Fruit fly (Drosophila melanogaster) whole organism, embryonic: ENCODE data around the gene Upf2.

Experiments used
- B-H1 ChIP-seq: fragments of 200-800 bp; sonication (Bioruptor generic); IDR thresholded peaks from 3 replicates; pipeline ENCODE4 v1.3.6; 2022; ENCODE audit warnings: missing biosample characterization, missing genetic modification characterization
- Blimp-1 ChIP-seq: fragments of 200-800 bp; sonication (Bioruptor generic); optimal IDR thresholded peaks from 3 replicates; lab custom pipeline; 2018; ENCODE audit warnings: missing biosample characterization, missing genetic modification characterization, mild to moderate bottlenecking, moderate library complexity, missing genetic modification reagents
- Bteb2 ChIP-seq: fragments of 200-800 bp; sonication (Bioruptor generic); optimal IDR thresholded peaks from 2 replicates; lab custom pipeline; 2016; ENCODE audit warnings: missing biosample characterization, missing genetic modification characterization
- CG10209 ChIP-seq: fragments of 200-800 bp; sonication (Bioruptor generic); optimal IDR thresholded peaks from 3 replicates; lab custom pipeline; 2017; ENCODE audit warnings: missing biosample characterization, mild to moderate bottlenecking, missing genetic modification characterization, missing genetic modification reagents
- CG10267 ChIP-seq: fragments of 200-800 bp; sonication (Bioruptor generic); optimal IDR thresholded peaks from 2 replicates; lab custom pipeline; 2018; ENCODE audit warnings: missing biosample characterization, mild to moderate bottlenecking, missing genetic modification characterization, moderate library complexity
- CG11398 ChIP-seq: fragments of 200-800 bp; sonication (Bioruptor generic); optimal IDR thresholded peaks from 2 replicates; lab custom pipeline; 2016; ENCODE audit warnings: missing biosample characterization, missing genetic modification characterization
- CG12104 ChIP-seq: fragments of 200-800 bp; sonication (Bioruptor generic); optimal IDR thresholded peaks from 3 replicates; lab custom pipeline; 2016; ENCODE audit warnings: missing biosample characterization, missing genetic modification characterization
- CG1233 ChIP-seq: fragments of 200-800 bp; sonication (Bioruptor generic); optimal IDR thresholded peaks from 4 replicates; lab custom pipeline; 2018; ENCODE audit warnings: missing biosample characterization, mild to moderate bottlenecking, missing genetic modification characterization
- CG13624 ChIP-seq: fragments of 200-800 bp; sonication (Bioruptor generic); optimal IDR thresholded peaks from 2 replicates; lab custom pipeline; 2016; ENCODE audit warnings: missing biosample characterization, missing genetic modification characterization
- CG14965 ChIP-seq: fragments of 200-800 bp; sonication (Bioruptor generic); optimal IDR thresholded peaks from 2 replicates; lab custom pipeline; 2016; ENCODE audit warnings: missing biosample characterization, missing genetic modification characterization, borderline replicate concordance
- CG16863 ChIP-seq: fragments of 200-800 bp; sonication (Bioruptor generic); optimal IDR thresholded peaks from 3 replicates; lab custom pipeline; 2016; ENCODE audit warnings: missing biosample characterization, missing genetic modification characterization
- CG17328 ChIP-seq: fragments of 200-800 bp; sonication (Bioruptor generic); IDR thresholded peaks from 2 replicates; pipeline ENCODE4 v1.3.6; 2022; ENCODE audit warnings: missing biosample characterization, missing genetic modification characterization
- CG18011 ChIP-seq: fragments of 200-800 bp; sonication (Bioruptor generic); optimal IDR thresholded peaks from 2 replicates; lab custom pipeline; 2017; ENCODE audit warnings: missing biosample characterization, missing genetic modification characterization, mild to moderate bottlenecking, moderate library complexity, missing genotype
- CG18619 ChIP-seq: fragments of 200-800 bp; sonication (Bioruptor generic); optimal IDR thresholded peaks from 3 replicates; lab custom pipeline; 2017; ENCODE audit warnings: missing biosample characterization, mild to moderate bottlenecking, missing genetic modification characterization
- CG18764 ChIP-seq: fragments of 200-800 bp; sonication (Bioruptor generic); optimal IDR thresholded peaks from 3 replicates; lab custom pipeline; 2016; ENCODE audit warnings: missing biosample characterization, missing genetic modification characterization
- CG2120 ChIP-seq: fragments of 200-800 bp; sonication (Bioruptor generic); optimal IDR thresholded peaks from 3 replicates; lab custom pipeline; 2016; ENCODE audit warnings: missing biosample characterization, missing genetic modification characterization
- CG3065 ChIP-seq: fragments of 200-800 bp; sonication (Bioruptor generic); optimal IDR thresholded peaks from 2 replicates; lab custom pipeline; 2016; ENCODE audit warnings: missing biosample characterization, missing genetic modification characterization
- CG4820 ChIP-seq: fragments of 200-800 bp; sonication (Bioruptor generic); optimal IDR thresholded peaks from 3 replicates; lab custom pipeline; 2016; ENCODE audit warnings: missing biosample characterization, missing genetic modification characterization
- CG7963 ChIP-seq: fragments of 200-800 bp; sonication (Bioruptor generic); IDR thresholded peaks from 3 replicates; pipeline ENCODE4 v1.3.6; 2022; ENCODE audit warnings: missing biosample characterization, missing genetic modification characterization; ENCODE audit not compliant: partially characterized antibody
- CG9437 ChIP-seq: fragments of 200-800 bp; sonication (Bioruptor generic); optimal IDR thresholded peaks from 2 replicates; lab custom pipeline; 2018; ENCODE audit warnings: missing biosample characterization, mild to moderate bottlenecking, missing genetic modification characterization
- CG9797 ChIP-seq: fragments of 200-800 bp; sonication (Bioruptor generic); optimal IDR thresholded peaks from 3 replicates; lab custom pipeline; 2018; ENCODE audit warnings: missing biosample characterization, mild to moderate bottlenecking, missing genetic modification characterization
- Doc2 ChIP-seq: fragments of 200-800 bp; sonication (Bioruptor generic); IDR thresholded peaks from 2 replicates; pipeline ENCODE4 v1.3.6; 2022; ENCODE audit warnings: missing biosample characterization, missing genetic modification characterization
- Elba2 ChIP-seq: fragments of 200-800 bp; sonication (Bioruptor generic); optimal IDR thresholded peaks from 3 replicates; lab custom pipeline; 2016; ENCODE audit warnings: missing biosample characterization, missing genetic modification characterization
- Hsf ChIP-seq: fragments of 200-800 bp; sonication (Bioruptor generic); optimal IDR thresholded peaks from 3 replicates; lab custom pipeline; 2016; ENCODE audit warnings: missing biosample characterization, missing genetic modification characterization
- Jarid2 ChIP-seq: fragments of 200-800 bp; sonication (Bioruptor generic); optimal IDR thresholded peaks from 3 replicates; lab custom pipeline; 2017; ENCODE audit warnings: mild to moderate bottlenecking, missing biosample characterization, missing genetic modification reagents, missing genetic modification characterization
- MBD-R2 ChIP-seq: fragments of 200-800 bp; sonication (Bioruptor generic); IDR thresholded peaks from 2 replicates; pipeline ENCODE4 v1.3.6; 2022; ENCODE audit warnings: missing biosample characterization, missing genetic modification characterization
- Opbp ChIP-seq: fragments of 200-800 bp; sonication (Bioruptor generic); IDR thresholded peaks from 3 replicates; pipeline ENCODE4 v1.3.6; 2022; ENCODE audit warnings: missing biosample characterization, missing genetic modification characterization; ENCODE audit not compliant: partially characterized antibody
- Sry-δ ChIP-seq: fragments of 200-800 bp; sonication (Bioruptor generic); optimal IDR thresholded peaks from 2 replicates; lab custom pipeline; 2016; ENCODE audit warnings: missing biosample characterization, missing genetic modification characterization
- crp ChIP-seq, 2 experiments: fragments of 200-800 bp; sonication (Bioruptor generic); optimal IDR thresholded peaks; 2 replicates in 1 of 2; 3 replicates in 1 of 2; lab custom pipeline; 2017; ENCODE audit warnings: missing biosample characterization in 2 of 2, missing genetic modification characterization in 2 of 2, mild to moderate bottlenecking in 1 of 2, moderate library complexity in 1 of 2
- cwo ChIP-seq: fragments of 200-800 bp; sonication (Bioruptor generic); optimal IDR thresholded peaks from 3 replicates; lab custom pipeline; 2017; ENCODE audit warnings: missing biosample characterization, missing genetic modification characterization, mild to moderate bottlenecking, moderate library complexity, missing genetic modification reagents
- dimm ChIP-seq: fragments of 200-800 bp; sonication (Bioruptor generic); IDR thresholded peaks from 2 replicates; pipeline ENCODE4 v1.3.6; 2022; ENCODE audit warnings: missing biosample characterization, missing genetic modification characterization
- emc ChIP-seq: fragments of 200-800 bp; sonication (Bioruptor generic); optimal IDR thresholded peaks from 2 replicates; lab custom pipeline; 2016; ENCODE audit warnings: missing biosample characterization, missing genetic modification characterization
- en ChIP-seq: fragments of 200-800 bp; sonication (Bioruptor generic); optimal IDR thresholded peaks from 2 replicates; lab custom pipeline; 2016; ENCODE audit warnings: missing biosample characterization, missing genetic modification characterization
- ewg ChIP-seq: fragments of 200-800 bp; sonication (Bioruptor generic); optimal IDR thresholded peaks from 3 replicates; lab custom pipeline; 2017; ENCODE audit warnings: mild to moderate bottlenecking, missing biosample characterization, missing genetic modification reagents, missing genetic modification characterization
- fd102C ChIP-seq: fragments of 200-800 bp; sonication (Bioruptor generic); optimal IDR thresholded peaks from 2 replicates; lab custom pipeline; 2018; ENCODE audit warnings: missing biosample characterization, mild to moderate bottlenecking, missing genetic modification characterization, moderate library complexity
- fu2 ChIP-seq: fragments of 200-800 bp; sonication (Bioruptor generic); optimal IDR thresholded peaks from 2 replicates; lab custom pipeline; 2016; ENCODE audit warnings: missing biosample characterization, missing genetic modification characterization
- gem ChIP-seq: fragments of 200-800 bp; sonication (Bioruptor generic); optimal IDR thresholded peaks from 2 replicates; lab custom pipeline; 2019; ENCODE audit warnings: missing biosample characterization, mild to moderate bottlenecking, missing genetic modification characterization, moderate library complexity
- grn ChIP-seq: fragments of 200-800 bp; sonication (Bioruptor generic); optimal IDR thresholded peaks from 3 replicates; lab custom pipeline; 2017; ENCODE audit warnings: missing biosample characterization, missing genetic modification characterization
- hth ChIP-seq: fragments of >200 bp; optimal IDR thresholded peaks from 2 replicates; lab custom pipeline; 2017; ENCODE audit warnings: inconsistent platforms
- lbe ChIP-seq: fragments of 200-800 bp; sonication (Bioruptor generic); optimal IDR thresholded peaks from 2 replicates; lab custom pipeline; 2016; ENCODE audit warnings: missing biosample characterization, mild to moderate bottlenecking, missing genetic modification characterization
- pan ChIP-seq, 4 experiments: fragments of >200 bp in 3 of 4; fragments of 200-800 bp in 1 of 4; sonication (Bioruptor generic) in 1 of 4; optimal IDR thresholded peaks in 3 of 4; IDR thresholded peaks in 1 of 4; 2 replicates each; pipeline versions ENCODE4 v1.3.6 to Lab custom; 2017 to 2022; ENCODE audit warnings: missing biosample characterization in 2 of 4, missing genetic modification characterization in 2 of 4, mixed read lengths in 1 of 4
- pfk ChIP-seq: fragments of 200-800 bp; sonication (Bioruptor generic); optimal IDR thresholded peaks from 2 replicates; lab custom pipeline; 2018; ENCODE audit warnings: missing biosample characterization, mild to moderate bottlenecking, missing genetic modification characterization, moderate library complexity
- pum ChIP-seq: fragments of 200-800 bp; sonication (Bioruptor generic); optimal IDR thresholded peaks from 2 replicates; lab custom pipeline; 2016; ENCODE audit warnings: missing biosample characterization, missing genetic modification characterization
- schlank ChIP-seq: fragments of 200-800 bp; sonication (Bioruptor generic); optimal IDR thresholded peaks from 2 replicates; lab custom pipeline; 2018; ENCODE audit warnings: missing biosample characterization, mild to moderate bottlenecking, missing genetic modification characterization
- slp2 ChIP-seq: fragments of 200-800 bp; sonication (Bioruptor generic); optimal IDR thresholded peaks from 2 replicates; lab custom pipeline; 2016; ENCODE audit warnings: missing biosample characterization, missing genetic modification characterization
- so ChIP-seq: fragments of 200-800 bp; sonication (Bioruptor generic); IDR thresholded peaks from 3 replicates; pipeline ENCODE4 v1.3.6; 2022; ENCODE audit warnings: missing biosample characterization, missing genetic modification characterization
- sug ChIP-seq: fragments of 200-800 bp; optimal IDR thresholded peaks from 2 replicates; lab custom pipeline; 2019; ENCODE audit warnings: missing biosample characterization, mild to moderate bottlenecking, missing genetic modification characterization, moderate library complexity
- unc-4 ChIP-seq: fragments of 200-800 bp; sonication (Bioruptor generic); IDR thresholded peaks from 2 replicates; pipeline ENCODE4 v1.3.6; 2022; ENCODE audit warnings: missing biosample characterization, missing genetic modification characterization; ENCODE audit not compliant: partially characterized antibody

The Upf2 gene

DNA sequence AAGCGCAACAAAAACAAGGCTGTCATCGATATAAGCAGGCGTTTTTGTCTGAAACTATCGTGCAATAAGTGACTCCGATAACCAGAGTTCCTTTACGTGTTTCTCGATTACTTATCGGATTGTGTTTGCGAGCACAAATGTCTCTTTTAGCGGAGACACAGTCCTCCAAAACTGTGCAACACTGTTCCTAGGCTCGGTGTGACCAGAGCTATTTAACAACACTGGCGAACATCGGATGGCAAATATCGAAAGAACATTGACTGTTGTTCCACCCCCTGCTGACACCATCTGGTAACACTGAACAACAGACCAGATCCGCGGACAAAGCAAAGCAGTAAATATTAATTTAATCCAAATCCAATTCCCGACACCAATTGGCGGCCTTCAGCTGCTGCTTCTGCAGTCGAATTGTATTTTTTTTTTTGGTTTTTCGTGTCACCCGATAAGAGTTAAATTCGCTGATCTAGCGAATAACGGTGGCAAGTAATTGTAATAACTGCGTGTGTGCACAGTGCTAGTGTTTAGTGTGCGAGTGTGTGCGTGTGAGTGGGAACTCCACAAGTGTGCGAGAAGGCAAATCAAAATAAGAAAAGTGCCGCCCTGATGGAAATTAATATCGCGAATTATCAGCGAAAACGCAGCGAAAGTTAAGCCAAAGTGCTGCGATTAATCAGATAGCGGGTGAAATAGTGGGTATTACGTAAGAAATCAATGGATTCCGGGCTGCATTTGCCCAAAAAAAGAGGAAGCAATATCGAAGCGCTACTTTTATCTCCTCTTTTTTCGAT lies 13.7 kb downstream of the Upf2 start, which contains the start of gene mys (continued):
- TF ChIP-seq pan (optimal IDR thresholded peaks at IDR 0.05; lab: Kevin White, UChicago) = no peak
- peak in 1 of 2 experiments; percentile 60 for TF ChIP-seq pan (GFP tag; optimal IDR thresholded peaks at IDR 0.05 in 1 of 2, IDR thresholded peaks at IDR 0.05 in 1 of 2)
- TF ChIP-seq B-H1 (GFP tag; lab: Robert Waterston, UW) = no peak
- TF ChIP-seq Blimp-1 (GFP tag; lab: Kevin White, UChicago) = peak; percentile 23
- TF ChIP-seq CG4820 (GFP tag; lab: Kevin White, UChicago) = peak; percentile 46
- peak; percentile 39 for TF ChIP-seq Bteb2 (GFP tag; lab: Kevin White, UChicago)
- no peak for TF ChIP-seq CG18619 (GFP tag; lab: Kevin White, UChicago)
- TF ChIP-seq CG1233 = peak; percentile 42
- TF ChIP-seq en (GFP tag; lab: Kevin White, UChicago) = no peak
- peak; percentile 59 for TF ChIP-seq MBD-R2 (GFP tag; lab: Robert Waterston, UW)
- TF ChIP-seq crp (GFP tag; optimal IDR thresholded peaks at IDR 0.05; lab: Kevin White, UChicago) = peak in 1 of 2 experiments; percentile 53
- TF ChIP-seq slp2 (GFP tag; lab: Kevin White, UChicago) = peak; percentile 8
- peak; percentile 38 for TF ChIP-seq gem (tag; lab: Kevin White, UChicago)
- TF ChIP-seq CG18764 (GFP tag; lab: Kevin White, UChicago) = peak; percentile 57
- peak; percentile 87 for TF ChIP-seq CG2120 (GFP tag; lab: Kevin White, UChicago)
- TF ChIP-seq Elba2 = peak; percentile 96
- no peak for TF ChIP-seq cwo (GFP tag; lab: Kevin White, UChicago)
- no peak for TF ChIP-seq Jarid2 (GFP tag; lab: Kevin White, UChicago)
- TF ChIP-seq CG18011 (GFP tag; lab: Kevin White, UChicago) = peak; percentile 42
- no peak for TF ChIP-seq dimm
- TF ChIP-seq so (GFP tag; lab: Robert Waterston, UW) = no peak
- peak; percentile 58 for TF ChIP-seq pfk (GFP tag; lab: Kevin White, UChicago)
- TF ChIP-seq fd102C (GFP tag; lab: Kevin White, UChicago) = no peak
- peak; percentile 77 for TF ChIP-seq sug (tag; lab: Kevin White, UChicago)
- TF ChIP-seq CG10209 (GFP tag; lab: Kevin White, UChicago) = peak; percentile 64
- peak; percentile 97 for TF ChIP-seq Opbp
- TF ChIP-seq fu2 = peak; percentile 70
- peak; percentile 59 for TF ChIP-seq CG16863 (GFP tag; lab: Kevin White, UChicago)
- peak; percentile 99 for TF ChIP-seq CG9437 (GFP tag; lab: Kevin White, UChicago)
- peak; percentile 76 for TF ChIP-seq pum (GFP tag; lab: Kevin White, UChicago)
- TF ChIP-seq CG3065 = peak; percentile 35
- TF ChIP-seq grn (GFP tag; lab: Kevin White, UChicago) = no peak
- 0 out of 2 replicates have a peak, but pooled peaks have one; percentile 41 for TF ChIP-seq CG17328 (GFP tag; lab: Robert Waterston, UW)
- TF ChIP-seq schlank (tag; lab: Kevin White, UChicago) = no peak
- peak; percentile 18 for TF ChIP-seq CG12104 (GFP tag; lab: Kevin White, UChicago)
- peak; percentile 70 for TF ChIP-seq emc (GFP tag; lab: Kevin White, UChicago)
- TF ChIP-seq CG11398 (GFP tag; lab: Kevin White, UChicago) = peak; percentile 34
- no peak for TF ChIP-seq ewg
- peak; percentile 73 for TF ChIP-seq Hsf (GFP tag; lab: Kevin White, UChicago)
- TF ChIP-seq CG10267 (tag; lab: Kevin White, UChicago) = peak; percentile 99
- TF ChIP-seq unc-4 (GFP tag; lab: Robert Waterston, UW) = peak; percentile 97
- peak; percentile 80 for TF ChIP-seq CG13624 (GFP tag; lab: Kevin White, UChicago)
- TF ChIP-seq CG9797 (GFP tag; lab: Kevin White, UChicago) = peak; percentile 100
- TF ChIP-seq CG14965 (GFP tag; lab: Kevin White, UChicago) = no peak
- TF ChIP-seq Doc2 (GFP tag; lab: Robert Waterston, UW) = no peak
- TF ChIP-seq CG7963 (GFP tag; lab: Robert Waterston, UW) = peak; percentile 88
- TF ChIP-seq hth = no peak
- peak; percentile 41 for TF ChIP-seq lbe (GFP tag; lab: Kevin White, UChicago)
- TF ChIP-seq Sry-δ (GFP tag; lab: Kevin White, UChicago) = peak; percentile 99
